Worm (Caenorhabditis elegans) whole organism, late embryonic: ENCODE results near the gene clec-125.

Experiments used
- C08G9.2 ChIP-seq: sonication (generic microtip); optimal IDR thresholded peaks from 2 replicates; lab custom pipeline; 2016; ENCODE audit warnings: mild to moderate bottlenecking, missing genetic modification characterization, moderate library complexity, missing compliant biosample characterization
- F13H6.1 ChIP-seq: sonication (generic microtip); optimal IDR thresholded peaks from 2 replicates; lab custom pipeline; 2016; ENCODE audit warnings: missing genetic modification characterization, missing compliant biosample characterization
- K09A11.1 ChIP-seq: sonication (generic microtip); optimal IDR thresholded peaks from 2 replicates; lab custom pipeline; 2017; ENCODE audit warnings: antibody characterized with exemption, mild to moderate bottlenecking, missing genetic modification characterization, missing compliant biosample characterization; ENCODE audit not compliant: insufficient read depth
- ama-1 ChIP-seq: fragments of 150-350 bp; optimal IDR thresholded peaks from 2 replicates; lab custom pipeline; 2014
- ceh-18 ChIP-seq: sonication (generic microtip); optimal IDR thresholded peaks from 2 replicates; lab custom pipeline; 2016; ENCODE audit warnings: missing genetic modification characterization, missing compliant biosample characterization
- ceh-19 ChIP-seq: fragments of 200-800 bp; sonication (Bioruptor generic); optimal IDR thresholded peaks from 2 replicates; lab custom pipeline; 2018; ENCODE audit warnings: mild to moderate bottlenecking, missing genetic modification characterization, missing compliant biosample characterization
- ceh-22 ChIP-seq: sonication (generic microtip); optimal IDR thresholded peaks from 2 replicates; lab custom pipeline; 2017; ENCODE audit warnings: missing biosample characterization, missing genetic modification characterization
- ceh-24 ChIP-seq: sonication (generic microtip); optimal IDR thresholded peaks from 2 replicates; lab custom pipeline; 2016; ENCODE audit warnings: mild to moderate bottlenecking, missing genetic modification characterization, missing compliant biosample characterization
- ceh-31 ChIP-seq: sonication (generic microtip); optimal IDR thresholded peaks from 2 replicates; lab custom pipeline; 2016; ENCODE audit warnings: missing genetic modification characterization, missing compliant biosample characterization
- ceh-34 ChIP-seq: sonication (generic microtip); optimal IDR thresholded peaks from 2 replicates; lab custom pipeline; 2016; ENCODE audit warnings: mild to moderate bottlenecking, missing genetic modification characterization, missing compliant biosample characterization
- ceh-48 ChIP-seq: sonication (generic microtip); optimal IDR thresholded peaks from 2 replicates; lab custom pipeline; 2016; ENCODE audit warnings: missing genetic modification characterization, inconsistent platforms, missing compliant biosample characterization
- ceh-6 ChIP-seq: fragments of 200-800 bp; sonication (Bioruptor generic); optimal IDR thresholded peaks from 2 replicates; lab custom pipeline; 2018; ENCODE audit warnings: mild to moderate bottlenecking, missing genetic modification characterization, missing compliant biosample characterization
- ceh-9 ChIP-seq: sonication (generic microtip); optimal IDR thresholded peaks from 2 replicates; lab custom pipeline; 2016; ENCODE audit warnings: mild to moderate bottlenecking, missing genetic modification characterization, inconsistent platforms, missing compliant biosample characterization
- elt-2 ChIP-seq: sonication (generic microtip); optimal IDR thresholded peaks from 2 replicates; lab custom pipeline; 2016; ENCODE audit warnings: missing genetic modification reagents, missing genetic modification characterization, missing compliant biosample characterization
- elt-4 ChIP-seq: sonication (generic microtip); optimal IDR thresholded peaks from 2 replicates; lab custom pipeline; 2016; ENCODE audit warnings: missing genetic modification characterization, missing compliant biosample characterization
- eyg-1 ChIP-seq: sonication (generic microtip); optimal IDR thresholded peaks from 2 replicates; lab custom pipeline; 2016; ENCODE audit warnings: missing genotype, missing genetic modification characterization, missing compliant biosample characterization
- fkh-10 ChIP-seq: fragments of 150-350 bp; optimal IDR thresholded peaks from 2 replicates; lab custom pipeline; 2014; ENCODE audit warnings: missing biosample characterization, missing genetic modification reagents, missing genetic modification characterization
- fkh-6 ChIP-seq: sonication (generic microtip); optimal IDR thresholded peaks from 2 replicates; lab custom pipeline; 2016; ENCODE audit warnings: missing genetic modification characterization, missing compliant biosample characterization
- hlh-15 ChIP-seq: sonication (generic microtip); optimal IDR thresholded peaks from 2 replicates; lab custom pipeline; 2016; ENCODE audit warnings: missing genetic modification characterization, missing compliant biosample characterization
- hlh-30 ChIP-seq: sonication (generic microtip); optimal IDR thresholded peaks from 2 replicates; lab custom pipeline; 2017; ENCODE audit warnings: antibody characterized with exemption, missing genetic modification characterization, missing compliant biosample characterization; ENCODE audit not compliant: insufficient read depth
- hlh-6 ChIP-seq: sonication (generic microtip); optimal IDR thresholded peaks from 2 replicates; lab custom pipeline; 2016; ENCODE audit warnings: missing genotype, missing genetic modification characterization, missing compliant biosample characterization
- mec-3 ChIP-seq: sonication (generic microtip); optimal IDR thresholded peaks from 2 replicates; lab custom pipeline; 2016; ENCODE audit warnings: borderline replicate concordance, missing genetic modification characterization, missing compliant biosample characterization
- nfya-1 ChIP-seq: sonication (generic microtip); optimal IDR thresholded peaks from 2 replicates; lab custom pipeline; 2017; ENCODE audit warnings: missing genetic modification characterization, mild to moderate bottlenecking, missing compliant biosample characterization, antibody characterized with exemption, moderate library complexity
- nhr-11 ChIP-seq: fragments of 150-350 bp; optimal IDR thresholded peaks from 2 replicates; lab custom pipeline; 2014; ENCODE audit warnings: missing biosample characterization, missing genetic modification characterization
- npax-4 ChIP-seq: sonication (generic microtip); optimal IDR thresholded peaks from 2 replicates; lab custom pipeline; 2016; ENCODE audit warnings: missing genetic modification characterization, missing compliant biosample characterization
- pag-3 ChIP-seq: sonication (generic microtip); optimal IDR thresholded peaks from 2 replicates; lab custom pipeline; 2016; ENCODE audit warnings: missing compliant biosample characterization, missing genetic modification characterization, borderline replicate concordance
- pha-2 ChIP-seq: sonication (generic microtip); optimal IDR thresholded peaks from 2 replicates; lab custom pipeline; 2017; ENCODE audit warnings: mild to moderate bottlenecking, missing genetic modification characterization, missing compliant biosample characterization
- rnt-1 ChIP-seq: sonication (generic microtip); optimal IDR thresholded peaks from 2 replicates; lab custom pipeline; 2016; ENCODE audit warnings: missing genetic modification characterization, missing compliant biosample characterization
- sdc-2 ChIP-seq: sonication (generic microtip); optimal IDR thresholded peaks from 2 replicates; lab custom pipeline; 2016; ENCODE audit warnings: missing genotype, missing genetic modification characterization, missing compliant biosample characterization
- sox-2 ChIP-seq: fragments of 200-800 bp; sonication (Bioruptor generic); IDR thresholded peaks from 2 replicates; pipeline ENCODE4 v1.3.6; 2022; ENCODE audit warnings: missing genetic modification reagents, missing genetic modification characterization, missing compliant biosample characterization
- syd-9 ChIP-seq: sonication (generic microtip); optimal IDR thresholded peaks from 2 replicates; lab custom pipeline; 2016; ENCODE audit warnings: mild to moderate bottlenecking, missing genetic modification characterization, moderate library complexity, missing compliant biosample characterization
- tbx-2 ChIP-seq: sonication (generic microtip); optimal IDR thresholded peaks from 2 replicates; lab custom pipeline; 2016; ENCODE audit warnings: missing genetic modification characterization, missing compliant biosample characterization
- tbx-7 ChIP-seq: sonication (generic microtip); optimal IDR thresholded peaks from 2 replicates; lab custom pipeline; 2016; ENCODE audit warnings: missing genotype, missing genetic modification characterization, missing compliant biosample characterization
- unc-3 ChIP-seq, 2 experiments: fragments of 200-800 bp in 1 of 2; sonication (Bioruptor generic) in 1 of 2; sonication (generic microtip) in 1 of 2; conservative IDR thresholded peaks in 1 of 2; optimal IDR thresholded peaks in 1 of 2; 2 replicates each; pipeline versions ENCODE4 v1.3.6 to Lab custom; 2016 to 2022; ENCODE audit warnings: missing compliant biosample characterization in 2 of 2, missing genetic modification characterization in 2 of 2, missing genetic modification reagents in 1 of 2
- unc-42 ChIP-seq: sonication (generic microtip); optimal IDR thresholded peaks from 2 replicates; lab custom pipeline; 2016; ENCODE audit warnings: missing genotype, missing genetic modification characterization, missing compliant biosample characterization
- unc-55 ChIP-seq: sonication (generic microtip); optimal IDR thresholded peaks from 2 replicates; lab custom pipeline; 2017; ENCODE audit warnings: missing biosample characterization, missing genetic modification reagents, missing genetic modification characterization
- zip-5 ChIP-seq: sonication (generic microtip); optimal IDR thresholded peaks from 2 replicates; lab custom pipeline; 2016; ENCODE audit warnings: missing genetic modification characterization, missing compliant biosample characterization
- ztf-16 ChIP-seq: sonication (generic microtip); optimal IDR thresholded peaks from 2 replicates; lab custom pipeline; 2017; ENCODE audit warnings: missing genetic modification characterization, missing compliant biosample characterization

The clec-125 gene

ce11 chrII:3540151-3540550 is 24.3 kb downstream of the clec-125 start:
- TF ChIP-seq hlh-6 (tag; lab: Kevin White, UChicago), result no peak
- TF ChIP-seq ceh-24 (tag; lab: Kevin White, UChicago), result no peak
- TF ChIP-seq tbx-7 (tag; lab: Kevin White, UChicago), result no peak
- TF ChIP-seq elt-2 (tag; lab: Kevin White, UChicago), result no peak
- no peak for TF ChIP-seq F13H6.1 (tag; lab: Kevin White, UChicago)
- TF ChIP-seq ztf-16 (tag; lab: Kevin White, UChicago), result no peak
- TF ChIP-seq npax-4 (tag; lab: Kevin White, UChicago), result no peak
- TF ChIP-seq mec-3 (tag; lab: Kevin White, UChicago), result no peak
- TF ChIP-seq eyg-1 (tag; lab: Kevin White, UChicago), result no peak
- no peak for TF ChIP-seq hlh-30 (tag; lab: Kevin White, UChicago)
- TF ChIP-seq ceh-6 (GFP tag; lab: Kevin White, UChicago), result no peak
- no peak for TF ChIP-seq zip-5 (tag; lab: Kevin White, UChicago)
- TF ChIP-seq sox-2 (GFP tag; lab: Robert Waterston, UW), result no peak

- no peak for TF ChIP-seq nfya-1
- no peak for TF ChIP-seq fkh-10 (GFP tag; lab: Kevin White, UChicago)
- no peak for TF ChIP-seq ceh-34 (tag; lab: Kevin White, UChicago)
- no peak for TF ChIP-seq mec-3 (tag; lab: Kevin White, UChicago)
- no peak for TF ChIP-seq fkh-6 (tag; lab: Kevin White, UChicago)
- TF ChIP-seq unc-55, result no peak
- TF ChIP-seq sdc-2, result no peak
- no peak for TF ChIP-seq hlh-6 (tag; lab: Kevin White, UChicago)
- no peak for TF ChIP-seq syd-9 (tag; lab: Kevin White, UChicago)
- no peak for TF ChIP-seq pag-3 (tag; lab: Kevin White, UChicago)
Observed at ce11 chrII:3546381-3546931, 30.7 kb downstream of the clec-125 start, which contains the start of gene apd-3. apd-3 (minus strand) TSS chrII:3546431.

ce11 chrII:3547282-3547681 is 31.5 kb downstream of the clec-125 start:
- TF ChIP-seq mec-3 (tag; lab: Kevin White, UChicago) (peak; percentile 52), pha-2 (tag; lab: Kevin White, UChicago) (no peak), hlh-15 (tag; lab: Kevin White, UChicago) (no peak), syd-9 (tag; lab: Kevin White, UChicago) (peak; percentile 47), C08G9.2 (tag; lab: Kevin White, UChicago) (peak; percentile 51), unc-3 (GFP tag; conservative IDR thresholded peaks at IDR 0.05; lab: Robert Waterston, UW) (no peak), unc-3 (tag; optimal IDR thresholded peaks at IDR 0.05; lab: Kevin White, UChicago) (no peak), ceh-31 (tag; lab: Kevin White, UChicago) (peak; percentile 82), nfya-1 (peak; percentile 37), ceh-48 (tag; lab: Kevin White, UChicago) (peak; percentile 39), ceh-18 (tag; lab: Kevin White, UChicago) (peak; percentile 37), ceh-34 (tag; lab: Kevin White, UChicago) (peak; percentile 53), fkh-6 (tag; lab: Kevin White, UChicago) (no peak), K09A11.1 (tag; lab: Kevin White, UChicago) (no peak), unc-42 (tag; lab: Kevin White, UChicago) (peak; percentile 81), nhr-11 (no peak), unc-55 (no peak), ceh-22 (tag; lab: Kevin White, UChicago) (no peak), hlh-6 (tag; lab: Kevin White, UChicago) (no peak), tbx-2 (tag; lab: Kevin White, UChicago) (peak; percentile 48), rnt-1 (tag; lab: Kevin White, UChicago) (peak; percentile 20)

ce11 chrII:3550352-3550751 is 34.5 kb downstream of the clec-125 start, which contains the start of gene W10G11.19:
W10G11.19 (plus strand) TSS chrII:3550652.
- no peak for TF ChIP-seq ceh-9 (tag; lab: Kevin White, UChicago)
- TF ChIP-seq ama-1, result no peak
- TF ChIP-seq tbx-2 (tag; lab: Kevin White, UChicago), result no peak
- TF ChIP-seq hlh-15 (tag; lab: Kevin White, UChicago), result no peak
- no peak for TF ChIP-seq ceh-19 (GFP tag; lab: Kevin White, UChicago)
- no peak for TF ChIP-seq fkh-10 (GFP tag; lab: Kevin White, UChicago)
- no peak for TF ChIP-seq ceh-31 (tag; lab: Kevin White, UChicago)
- TF ChIP-seq elt-4, result no peak
- no peak for TF ChIP-seq ceh-24 (tag; lab: Kevin White, UChicago)
- TF ChIP-seq, all 69 proteins: peak for 0
